Worm (Caenorhabditis elegans) whole organism, young adult: ENCODE measurements around the gene C02E7.8.
"Not testable (repeated sequence)": the region's sequence is repeated elsewhere in the genome, so short reads cannot be mapped to it uniquely, and the experiment has no call there.

Source experiments
- F23B12.7 ChIP-seq: sonication (generic microtip); optimal IDR thresholded peaks from 2 replicates; lab custom pipeline; 2017; ENCODE audit warnings: missing genetic modification characterization, mild to moderate bottlenecking, missing compliant biosample characterization, antibody characterized with exemption, moderate library complexity; ENCODE audit not compliant: insufficient read depth
- F33H1.4 ChIP-seq: fragments of 200-800 bp; sonication (Bioruptor generic); IDR thresholded peaks from 2 replicates; pipeline ENCODE4 v1.3.6; 2022; ENCODE audit warnings: missing genetic modification reagents, missing genetic modification characterization, missing compliant biosample characterization
- F37B4.10 ChIP-seq: fragments of 200-800 bp; sonication (Bioruptor generic); IDR thresholded peaks from 2 replicates; pipeline ENCODE4 v1.3.6; 2022; ENCODE audit warnings: missing genetic modification characterization, missing compliant biosample characterization
- F52B5.7 ChIP-seq: sonication (generic microtip); optimal IDR thresholded peaks from 2 replicates; lab custom pipeline; 2016; ENCODE audit warnings: mild to moderate bottlenecking, missing genetic modification characterization, missing compliant biosample characterization
- F57A8.1 ChIP-seq: fragments of 200-800 bp; sonication (Bioruptor generic); optimal IDR thresholded peaks from 2 replicates; lab custom pipeline; 2018; ENCODE audit warnings: mild to moderate bottlenecking, missing genetic modification characterization, moderate library complexity, missing compliant biosample characterization
- Y67H2A.10 ChIP-seq: fragments of 200-800 bp; sonication (Bioruptor generic); conservative IDR thresholded peaks from 2 replicates; pipeline ENCODE4 v1.3.6; 2022; ENCODE audit warnings: missing genetic modification reagents, missing genetic modification characterization, missing compliant biosample characterization
- Y79H2A.3 ChIP-seq: fragments of 200-800 bp; sonication (Bioruptor generic); conservative IDR thresholded peaks from 2 replicates; pipeline ENCODE4 v1.3.6; 2022; ENCODE audit warnings: missing genetic modification reagents, missing genetic modification characterization, missing compliant biosample characterization
- ZK185.1 ChIP-seq: sonication (generic microtip); optimal IDR thresholded peaks from 2 replicates; lab custom pipeline; 2016; ENCODE audit warnings: mild to moderate bottlenecking, missing genetic modification characterization, missing compliant biosample characterization; ENCODE audit not compliant: poor library complexity, severe bottlenecking
- ama-1 ChIP-seq, 3 experiments: fragments of 150-350 bp in 1 of 3; sonication (generic microtip) in 2 of 3; optimal IDR thresholded peaks; 2 replicates each; lab custom pipeline; 2014 to 2018; ENCODE audit warnings: missing biosample characterization in 2 of 3, missing genetic modification characterization in 2 of 3, missing genetic modification reagents in 2 of 3
- athp-1 ChIP-seq: sonication (generic microtip); optimal IDR thresholded peaks from 2 replicates; lab custom pipeline; 2017; ENCODE audit warnings: mild to moderate bottlenecking, missing genetic modification characterization, missing compliant biosample characterization
- attf-5 ChIP-seq: fragments of 200-800 bp; sonication (Bioruptor generic); optimal IDR thresholded peaks from 2 replicates; lab custom pipeline; 2018; ENCODE audit warnings: mild to moderate bottlenecking, missing genetic modification characterization, missing compliant biosample characterization
- bed-2 ChIP-seq: fragments of 200-800 bp; sonication (Bioruptor generic); IDR thresholded peaks from 2 replicates; pipeline ENCODE4 v1.3.6; 2022; ENCODE audit warnings: missing genetic modification reagents, missing genetic modification characterization, missing compliant biosample characterization
- ceh-100 ChIP-seq: fragments of 200-800 bp; sonication (Bioruptor generic); IDR thresholded peaks from 2 replicates; pipeline ENCODE4 v1.3.6; 2022; ENCODE audit warnings: missing genetic modification reagents, missing genetic modification characterization, missing compliant biosample characterization
- chd-7 ChIP-seq: sonication (generic microtip); optimal IDR thresholded peaks from 2 replicates; lab custom pipeline; 2016; ENCODE audit warnings: mild to moderate bottlenecking, missing genetic modification characterization, moderate library complexity, missing compliant biosample characterization
- dpff-1 ChIP-seq: sonication (generic microtip); optimal IDR thresholded peaks from 2 replicates; lab custom pipeline; 2017; ENCODE audit warnings: mild to moderate bottlenecking, missing genetic modification characterization, missing compliant biosample characterization
- efl-1 ChIP-seq: fragments of 150-350 bp; optimal IDR thresholded peaks from 2 replicates; lab custom pipeline; 2014; ENCODE audit warnings: missing biosample characterization, missing genetic modification reagents, missing genetic modification characterization
- ekl-4 ChIP-seq: fragments of 200-800 bp; sonication (Bioruptor generic); IDR thresholded peaks from 2 replicates; pipeline ENCODE4 v1.3.6; 2022; ENCODE audit warnings: missing genetic modification reagents, missing genetic modification characterization, missing compliant biosample characterization
- hmg-1.2 ChIP-seq: fragments of 200-800 bp; sonication (Bioruptor generic); IDR thresholded peaks from 2 replicates; pipeline ENCODE4 v1.3.6; 2022; ENCODE audit warnings: missing genetic modification reagents, missing genetic modification characterization, missing compliant biosample characterization
- hrde-1 ChIP-seq: sonication (generic microtip); optimal IDR thresholded peaks from 2 replicates; lab custom pipeline; 2016; ENCODE audit warnings: missing genetic modification characterization, mild to moderate bottlenecking, missing compliant biosample characterization, moderate library complexity, missing genotype, missing genetic modification reagents, borderline replicate concordance
- let-526 ChIP-seq: fragments of 200-800 bp; sonication (Bioruptor generic); IDR thresholded peaks from 2 replicates; pipeline ENCODE4 v1.3.6; 2022; ENCODE audit warnings: missing genetic modification reagents, missing genetic modification characterization, missing compliant biosample characterization
- lin-35 ChIP-seq, 3 experiments: fragments of 150-350 bp in 2 of 3; sonication (generic microtip) in 1 of 3; optimal IDR thresholded peaks; 2 replicates each; lab custom pipeline; 2014 to 2018; ENCODE audit warnings: missing biosample characterization in 3 of 3, missing genetic modification characterization in 3 of 3, missing genetic modification reagents in 3 of 3
- lin-40 ChIP-seq: sonication (generic microtip); optimal IDR thresholded peaks from 2 replicates; lab custom pipeline; 2016; ENCODE audit warnings: missing genetic modification characterization, mild to moderate bottlenecking, missing compliant biosample characterization, missing genotype, missing genetic modification reagents
- lin-54 ChIP-seq: fragments of 200-800 bp; sonication (Bioruptor generic); optimal IDR thresholded peaks from 2 replicates; lab custom pipeline; 2018; ENCODE audit warnings: mild to moderate bottlenecking, missing genetic modification characterization, missing compliant biosample characterization
- lir-1 ChIP-seq: fragments of 200-800 bp; sonication (Bioruptor generic); conservative IDR thresholded peaks from 2 replicates; pipeline ENCODE4 v1.3.6; 2022; ENCODE audit warnings: missing genetic modification reagents, missing genetic modification characterization, missing compliant biosample characterization
- lsl-1 ChIP-seq: fragments of 200-800 bp; sonication (Bioruptor generic); optimal IDR thresholded peaks from 2 replicates; lab custom pipeline; 2018; ENCODE audit warnings: mild to moderate bottlenecking, missing genetic modification characterization, moderate library complexity, missing compliant biosample characterization
- mel-28 ChIP-seq: sonication (generic microtip); optimal IDR thresholded peaks from 2 replicates; lab custom pipeline; 2016; ENCODE audit warnings: borderline replicate concordance, mild to moderate bottlenecking, missing genetic modification characterization, missing compliant biosample characterization
- mes-4 ChIP-seq: sonication (generic microtip); optimal IDR thresholded peaks from 2 replicates; lab custom pipeline; 2016; ENCODE audit warnings: missing genotype, missing genetic modification characterization, missing compliant biosample characterization
- nfya-1 ChIP-seq: sonication (generic microtip); optimal IDR thresholded peaks from 2 replicates; lab custom pipeline; 2017; ENCODE audit warnings: antibody characterized with exemption, missing compliant biosample characterization, missing genetic modification characterization, borderline replicate concordance; ENCODE audit not compliant: insufficient read depth
- nhr-120 ChIP-seq: fragments of 200-800 bp; sonication (Bioruptor generic); IDR thresholded peaks from 2 replicates; pipeline ENCODE4 v1.3.6; 2022; ENCODE audit warnings: missing genetic modification characterization, missing compliant biosample characterization
- nhr-80 ChIP-seq: sonication (generic microtip); optimal IDR thresholded peaks from 2 replicates; lab custom pipeline; 2016; ENCODE audit warnings: missing genetic modification characterization, missing compliant biosample characterization
- nhr-90 ChIP-seq: sonication (generic microtip); optimal IDR thresholded peaks from 2 replicates; lab custom pipeline; 2016; ENCODE audit warnings: missing genotype, mild to moderate bottlenecking, missing genetic modification characterization, missing compliant biosample characterization
- pbrm-1 ChIP-seq: fragments of 200-800 bp; sonication (Bioruptor generic); IDR thresholded peaks from 2 replicates; pipeline ENCODE4 v1.3.6; 2022; ENCODE audit warnings: missing genetic modification reagents, missing genetic modification characterization, missing compliant biosample characterization
- snpc-1.1 ChIP-seq: sonication (generic microtip); optimal IDR thresholded peaks from 2 replicates; lab custom pipeline; 2017; ENCODE audit warnings: missing genetic modification characterization, mild to moderate bottlenecking, missing compliant biosample characterization, antibody characterized with exemption, moderate library complexity, missing genotype, missing genetic modification reagents; ENCODE audit not compliant: insufficient read depth
- snpc-4 ChIP-seq, 5 experiments: fragments of 150-350 bp in 1 of 5; sonication (generic microtip) in 4 of 5; optimal IDR thresholded peaks; 2 replicates each; lab custom pipeline; 2014 to 2018; ENCODE audit warnings: missing genetic modification characterization in 5 of 5, missing biosample characterization in 3 of 5, antibody characterized with exemption in 2 of 5, mild to moderate bottlenecking in 2 of 5, missing compliant biosample characterization in 2 of 5, missing genotype in 2 of 5, moderate library complexity in 2 of 5, missing genetic modification reagents in 1 of 5
- tbx-9 ChIP-seq: sonication (generic microtip); optimal IDR thresholded peaks from 2 replicates; lab custom pipeline; 2016; ENCODE audit warnings: borderline replicate concordance, missing genetic modification characterization, inconsistent platforms, missing compliant biosample characterization
- xnd-1 ChIP-seq: sonication (generic microtip); optimal IDR thresholded peaks from 2 replicates; lab custom pipeline; 2016; ENCODE audit warnings: missing genotype, missing genetic modification reagents, missing genetic modification characterization, missing compliant biosample characterization

Gene C02E7.8

DNA sequence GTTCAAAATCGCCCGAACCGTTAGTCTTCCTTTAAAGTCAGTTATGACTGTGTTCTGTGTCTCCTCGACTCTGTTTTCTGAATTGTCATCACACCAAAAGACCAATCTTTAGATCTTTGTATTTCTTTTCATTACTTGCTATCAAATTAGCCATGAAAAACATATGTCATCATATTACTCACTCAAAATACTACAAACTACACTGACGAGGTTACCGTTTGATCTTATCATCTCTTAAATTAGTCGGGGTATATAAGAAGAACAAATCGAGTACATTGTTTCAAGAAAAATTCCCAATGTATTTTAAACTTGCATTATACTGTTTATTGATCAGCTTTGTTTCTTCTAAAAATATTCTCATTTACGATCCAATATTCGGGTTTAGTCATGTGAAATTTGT lies 12.0 kb downstream of the C02E7.8 start, which contains the start of gene ugt-13:
TSS of gene ugt-13 (plus strand) at position 294 of the 400 bp plus-strand sequence.
- TF ChIP-seq snpc-1.1 (no peak), lin-40 (peak; percentile 7), snpc-4 (GFP tag; optimal IDR thresholded peaks at IDR 0.05; lab: Kevin White, UChicago) (no peak), snpc-4 (tag; optimal IDR thresholded peaks at IDR 0.05; lab: Kevin White, UChicago) (no peak)

DNA sequence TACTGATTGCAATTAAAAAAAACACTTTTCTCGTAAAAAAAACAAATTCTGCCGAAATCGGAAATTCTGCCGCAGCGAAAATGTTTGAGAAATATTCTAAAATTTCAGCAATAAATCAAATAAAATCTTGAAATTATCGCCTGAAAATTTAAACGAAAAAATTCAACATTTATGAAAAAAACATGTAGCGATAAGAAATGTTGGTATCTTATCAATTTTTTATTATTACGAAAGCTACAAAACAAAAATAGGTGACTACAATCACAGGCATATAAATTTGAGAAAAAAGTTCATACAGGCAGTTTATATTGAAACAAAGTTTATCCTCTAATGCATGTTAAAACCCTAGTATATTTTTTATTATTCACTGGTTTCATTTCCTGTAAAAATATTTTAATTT lies 14.6 kb downstream of the C02E7.8 start, which contains the start of gene ugt-14:
TSS of gene ugt-14 (plus strand) at position 301 of the 400 bp plus-strand sequence.
- TF ChIP-seq mes-4 (no peak), F37B4.10 (GFP tag; lab: Robert Waterston, UW) (no peak), tbx-9 (no peak), mel-28 (tag; lab: Kevin White, UChicago) (no peak), lsl-1 (GFP tag; lab: Kevin White, UChicago) (no peak), nfya-1 (no peak), lin-54 (GFP tag; lab: Kevin White, UChicago) (no peak), nhr-120 (GFP tag; lab: Robert Waterston, UW) (no peak), Y79H2A.3 (GFP tag; lab: Robert Waterston, UW) (no peak), dpff-1 (tag; lab: Kevin White, UChicago) (no peak)
- TF ChIP-seq, all 124 proteins: peak for 0

DNA sequence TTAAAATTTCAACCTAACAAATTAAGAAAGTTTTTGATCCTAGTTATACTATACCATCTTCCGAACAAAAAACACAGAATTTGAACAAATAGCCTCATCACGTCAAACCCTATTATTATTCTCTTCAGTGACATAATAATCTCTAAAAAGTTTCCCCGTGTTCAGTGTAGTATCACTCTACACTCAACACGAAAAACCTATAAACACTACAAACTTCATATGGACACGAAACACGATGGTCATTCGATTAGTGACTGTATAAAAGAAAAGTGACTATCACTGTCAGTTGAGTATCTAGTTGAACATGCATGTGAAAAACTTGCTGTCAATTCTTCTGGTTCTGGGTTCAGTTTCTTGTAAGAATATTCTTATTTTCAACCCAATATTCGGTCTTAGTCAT lies 16.9 kb downstream of the C02E7.8 start, which contains the start of gene ugt-8:
TSS of gene ugt-8 (plus strand) at position 235 of the 400 bp plus-strand sequence.
- TF ChIP-seq hrde-1 (tag; lab: Kevin White, UChicago): no peak
- no peak for TF ChIP-seq nhr-90
- TF ChIP-seq F57A8.1: no peak

DNA sequence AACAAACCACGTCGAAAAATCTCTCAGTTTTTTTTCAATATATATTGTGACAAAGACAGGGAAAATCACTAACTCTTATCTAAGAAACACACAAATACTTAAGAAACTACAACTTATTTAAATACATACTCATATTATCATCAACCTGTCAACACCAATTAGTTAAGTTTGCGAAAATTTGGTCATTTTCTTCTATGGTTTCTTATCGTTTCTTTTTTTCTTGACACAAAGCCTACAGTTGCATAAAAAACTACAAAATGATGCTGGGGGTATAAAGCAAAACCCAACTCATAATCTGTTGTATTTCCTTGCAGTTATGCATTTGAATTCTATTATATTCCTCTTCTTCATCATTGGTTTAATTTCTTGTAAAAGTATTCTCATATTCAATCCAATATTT lies 19.5 kb downstream of the C02E7.8 start, which contains the start of gene ugt-67:
TSS of gene ugt-67 (plus strand) at position 301 of the 400 bp plus-strand sequence.
- TF ChIP-seq lir-1 (GFP tag; lab: Robert Waterston, UW): no peak
- no peak for TF ChIP-seq ekl-4 (GFP tag; lab: Robert Waterston, UW)
- TF ChIP-seq F52B5.7 (tag; lab: Kevin White, UChicago): no peak
- no peak for TF ChIP-seq xnd-1 (tag; lab: Kevin White, UChicago)
- TF ChIP-seq, all 124 proteins: peak for 0

DNA sequence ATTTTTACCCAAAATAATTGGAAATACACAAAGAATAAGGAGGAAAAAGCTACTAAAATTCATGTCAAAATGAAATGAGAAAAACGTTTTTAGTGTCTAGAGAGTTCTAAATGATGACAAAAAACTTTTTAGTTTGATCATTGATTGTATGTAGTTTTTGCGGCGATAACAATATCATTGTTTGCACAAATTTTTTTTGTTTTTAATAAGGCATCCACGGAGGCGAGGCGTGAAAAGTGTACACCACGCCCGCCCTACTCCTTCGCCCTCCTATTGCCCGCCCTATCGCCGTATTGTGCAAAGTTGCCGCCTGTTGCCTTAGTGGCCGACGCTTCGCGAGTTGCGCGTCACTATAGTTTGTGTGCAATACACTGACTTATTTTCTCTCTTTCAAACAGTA lies 20.6 kb downstream of the C02E7.8 start, which contains the start of gene ugt-10:
TSS of gene ugt-10 (minus strand) at position 101 of the 400 bp plus-strand sequence.
- TF ChIP-seq hmg-1.2 (GFP tag; lab: Robert Waterston, UW) (peak; percentile 62), snpc-4 (tag; optimal IDR thresholded peaks at IDR 0.05; lab: Kevin White, UChicago) (peak in 1 of 4 experiments; percentile 41)
- not testable (repeated sequence) for TF ChIP-seq snpc-4 (GFP tag; optimal IDR thresholded peaks at IDR 0.05; lab: Kevin White, UChicago)

DNA sequence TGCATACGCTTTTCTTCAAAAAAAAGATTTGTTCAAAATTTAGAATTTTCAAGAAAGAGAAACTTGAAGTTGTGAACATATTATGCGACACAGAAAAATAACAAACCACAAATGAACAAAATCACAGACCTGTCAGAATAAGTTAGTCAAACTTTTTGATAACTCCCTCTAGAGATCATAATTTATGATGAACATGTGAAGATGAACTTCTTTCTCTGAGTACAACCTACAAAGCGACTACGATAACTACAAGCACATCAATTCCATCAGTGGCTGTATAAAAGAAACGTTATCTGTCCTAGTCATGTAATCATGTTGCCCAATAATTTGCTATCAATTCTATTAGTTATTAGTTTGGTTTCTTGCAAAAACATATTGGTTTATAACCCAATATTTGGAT lies 24.8 kb downstream of the C02E7.8 start, which contains the start of gene ugt-9:
TSS of gene ugt-9 (plus strand) at position 305 of the 400 bp plus-strand sequence.
- TF ChIP-seq chd-7 (tag; lab: Kevin White, UChicago) (no peak), Y79H2A.3 (GFP tag; lab: Robert Waterston, UW) (no peak), Y67H2A.10 (no peak), lin-35 (GFP tag; optimal IDR thresholded peaks at IDR 0.05; lab: Kevin White, UChicago) (no peak), F37B4.10 (GFP tag; lab: Robert Waterston, UW) (no peak), nfya-1 (no peak)

DNA sequence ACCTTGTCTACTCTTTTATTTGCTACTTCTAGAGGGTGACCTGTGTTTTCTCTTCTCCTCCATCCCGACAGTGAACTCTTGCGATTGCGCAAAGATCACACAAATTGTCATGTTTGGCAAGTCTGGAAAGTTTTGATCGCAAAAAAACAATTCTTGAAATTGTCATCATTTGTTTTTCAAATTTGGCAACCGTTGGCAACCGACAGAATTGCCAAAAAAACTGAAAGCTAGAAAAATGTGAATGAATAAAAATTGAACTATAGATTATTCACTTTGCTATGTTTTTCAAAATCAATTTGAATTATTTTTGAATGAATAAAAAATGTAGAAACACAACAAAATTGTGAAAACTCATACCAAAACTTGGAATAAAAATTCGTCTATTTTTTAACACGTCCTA lies 25.6 kb downstream of the C02E7.8 start, which contains the start of gene ugt-11:
TSS of gene ugt-11 (minus strand) at position 101 of the 400 bp plus-strand sequence.
- TF ChIP-seq ama-1 (optimal IDR thresholded peaks at IDR 0.05; lab: Kevin White, UChicago): no peak
- no peak for TF ChIP-seq ama-1 (GFP tag; optimal IDR thresholded peaks at IDR 0.05; lab: Kevin White, UChicago)
- no peak for TF ChIP-seq attf-5 (GFP tag; lab: Kevin White, UChicago)
- no peak for TF ChIP-seq F23B12.7 (tag; lab: Kevin White, UChicago)
- no peak for TF ChIP-seq ceh-100 (GFP tag; lab: Robert Waterston, UW)
- TF ChIP-seq bed-2 (GFP tag; lab: Robert Waterston, UW): no peak
- no peak for TF ChIP-seq let-526
- TF ChIP-seq ZK185.1 (tag; lab: Kevin White, UChicago): no peak
- TF ChIP-seq F33H1.4 (GFP tag; lab: Robert Waterston, UW): no peak
- TF ChIP-seq Y79H2A.3 (GFP tag; lab: Robert Waterston, UW): no peak
- no peak for TF ChIP-seq nhr-80 (tag; lab: Kevin White, UChicago)
- no peak for TF ChIP-seq athp-1 (tag; lab: Kevin White, UChicago)
- TF ChIP-seq efl-1 (GFP tag; lab: Kevin White, UChicago): no peak
- TF ChIP-seq pbrm-1 (GFP tag; lab: Robert Waterston, UW): no peak
